Worm (Caenorhabditis elegans): Measurements from ENCODE around the gene asp-18.

The asp-18 gene

ce11 chrV:18687361-18687760 lies 44.1 kb downstream of the asp-18 start:
- TF ChIP-seq med-1 (GFP tag; optimal IDR thresholded peaks at IDR 0.05; ENCODE audit: insufficient read depth) (no peak), ztf-29 (GFP tag; IDR thresholded peaks at IDR 0.05) (no peak), ztf-23 (GFP tag; IDR thresholded peaks at IDR 0.05) (no peak), ref-1 (GFP tag; conservative IDR thresholded peaks at IDR 0.05) (no peak)

- TF ChIP-seq med-1 (GFP tag; optimal IDR thresholded peaks at IDR 0.05; ENCODE audit: insufficient read depth) (no peak), klf-2 (GFP tag; conservative IDR thresholded peaks at IDR 0.05) (no peak), ztf-29 (GFP tag; IDR thresholded peaks at IDR 0.05) (no peak), flt-1 (GFP tag; IDR thresholded peaks at IDR 0.05) (no peak), cog-1 (tag; optimal IDR thresholded peaks at IDR 0.05) (no peak), T22C8.4 (GFP tag; IDR thresholded peaks at IDR 0.05) (no peak), tab-1 (GFP tag; IDR thresholded peaks at IDR 0.05) (no peak), ref-1 (GFP tag; conservative IDR thresholded peaks at IDR 0.05) (no peak), ztf-23 (GFP tag; IDR thresholded peaks at IDR 0.05) (no peak)
Measured at ce11 chrV:18684455-18684987, 47.0 kb downstream of the asp-18 start, which contains the start of gene Y69H2.17. Gene Y69H2.17, plus strand, starts transcription at chrV:18684937.

Measured in whole organism, midembryonic.